Worm (Caenorhabditis elegans) whole organism, L2 larva: ENCODE measurements around the gene srg-30.
A peak's percentile ranks its signal among the peaks of the same experiment; 100 is the strongest.

ENCODE experiments used
- C34F6.9 ChIP-seq: fragments of 150-350 bp; optimal IDR thresholded peaks from 2 replicates; lab custom pipeline; 2014; ENCODE audit warnings: missing biosample characterization, missing genetic modification characterization
- F13H6.1 ChIP-seq: sonication (generic microtip); optimal IDR thresholded peaks from 2 replicates; lab custom pipeline; 2016; ENCODE audit warnings: missing genetic modification characterization, missing compliant biosample characterization
- R02D3.7 ChIP-seq: fragments of 150-350 bp; optimal IDR thresholded peaks from 2 replicates; lab custom pipeline; 2014; ENCODE audit warnings: missing biosample characterization, missing genetic modification characterization
- Y55F3AM.14 ChIP-seq: fragments of 200-800 bp; sonication (Bioruptor generic); optimal IDR thresholded peaks from 2 replicates; lab custom pipeline; 2018; ENCODE audit warnings: mild to moderate bottlenecking, missing genetic modification characterization, missing compliant biosample characterization
- ama-1 ChIP-seq: fragments of 150-350 bp; optimal IDR thresholded peaks from 2 replicates; lab custom pipeline; 2018; ENCODE audit warnings: inconsistent platforms
- blmp-1 ChIP-seq: sonication (generic microtip); optimal IDR thresholded peaks from 2 replicates; lab custom pipeline; 2017; ENCODE audit warnings: missing genetic modification characterization, mild to moderate bottlenecking, missing compliant biosample characterization, antibody characterized with exemption, moderate library complexity; ENCODE audit not compliant: insufficient read depth
- ceh-16 ChIP-seq: fragments of 150-350 bp; optimal IDR thresholded peaks from 2 replicates; lab custom pipeline; 2014; ENCODE audit warnings: missing biosample characterization, missing genetic modification characterization
- ceh-82 ChIP-seq: fragments of 150-350 bp; optimal IDR thresholded peaks from 2 replicates; lab custom pipeline; 2014; ENCODE audit warnings: missing biosample characterization, missing genetic modification characterization
- crh-2 ChIP-seq: sonication (generic microtip); optimal IDR thresholded peaks from 2 replicates; lab custom pipeline; 2017; ENCODE audit warnings: missing biosample characterization, missing genetic modification characterization
- dmd-4 ChIP-seq: sonication (generic microtip); optimal IDR thresholded peaks from 2 replicates; lab custom pipeline; 2017; ENCODE audit warnings: missing biosample characterization, missing genetic modification characterization
- egl-27 ChIP-seq: sonication (generic microtip); optimal IDR thresholded peaks from 3 replicates; lab custom pipeline; 2017; ENCODE audit warnings: missing biosample characterization, missing genetic modification reagents, missing genetic modification characterization
- elt-1 ChIP-seq: fragments of 150-350 bp; optimal IDR thresholded peaks from 2 replicates; lab custom pipeline; 2014; ENCODE audit warnings: missing biosample characterization, missing genetic modification characterization
- elt-3 ChIP-seq: sonication (generic microtip); optimal IDR thresholded peaks from 2 replicates; lab custom pipeline; 2017; ENCODE audit warnings: missing biosample characterization, missing genetic modification characterization
- fos-1 ChIP-seq: fragments of 150-350 bp; optimal IDR thresholded peaks from 2 replicates; lab custom pipeline; 2014; ENCODE audit warnings: missing biosample characterization, missing genetic modification characterization
- gmeb-1 ChIP-seq: fragments of 150-350 bp; optimal IDR thresholded peaks from 2 replicates; lab custom pipeline; 2014; ENCODE audit warnings: missing biosample characterization, missing genetic modification characterization
- lin-11 ChIP-seq: fragments of 150-350 bp; sonication (generic microtip); optimal IDR thresholded peaks from 2 replicates; lab custom pipeline; 2014; ENCODE audit warnings: missing biosample characterization, missing genetic modification characterization, inconsistent platforms, mixed read lengths
- lin-39 ChIP-seq: fragments of 150-350 bp; optimal IDR thresholded peaks from 2 replicates; lab custom pipeline; 2014; ENCODE audit warnings: missing biosample characterization, missing genetic modification reagents, missing genetic modification characterization
- lsy-2 ChIP-seq, 2 experiments: fragments of 150-350 bp in 1 of 2; sonication (generic microtip) in 1 of 2; optimal IDR thresholded peaks; 2 replicates each; lab custom pipeline; 2014 to 2017; ENCODE audit warnings: missing biosample characterization in 2 of 2, missing genetic modification characterization in 2 of 2
- mab-5 ChIP-seq: fragments of 150-350 bp; optimal IDR thresholded peaks from 2 replicates; lab custom pipeline; 2014; ENCODE audit warnings: missing biosample characterization, missing genetic modification characterization
- mdl-1 ChIP-seq, 2 experiments: fragments of 150-350 bp in 1 of 2; sonication (generic microtip) in 1 of 2; optimal IDR thresholded peaks; 2 replicates each; lab custom pipeline; 2017; ENCODE audit warnings: missing biosample characterization in 2 of 2, missing genetic modification characterization in 2 of 2
- nhr-11 ChIP-seq: fragments of 150-350 bp; optimal IDR thresholded peaks from 2 replicates; lab custom pipeline; 2014; ENCODE audit warnings: missing biosample characterization, missing genetic modification characterization
- nhr-12 ChIP-seq: fragments of 150-350 bp; optimal IDR thresholded peaks from 2 replicates; lab custom pipeline; 2014; ENCODE audit warnings: missing biosample characterization, missing genetic modification characterization
- nhr-129 ChIP-seq: fragments of 150-350 bp; optimal IDR thresholded peaks from 2 replicates; lab custom pipeline; 2014; ENCODE audit warnings: missing biosample characterization, missing genetic modification characterization
- nhr-21 ChIP-seq: fragments of 150-350 bp; optimal IDR thresholded peaks from 2 replicates; lab custom pipeline; 2014; ENCODE audit warnings: missing biosample characterization, missing genetic modification characterization
- nhr-237 ChIP-seq: fragments of 150-350 bp; optimal IDR thresholded peaks from 2 replicates; lab custom pipeline; 2014; ENCODE audit warnings: missing biosample characterization, missing genetic modification characterization
- nhr-25 ChIP-seq: fragments of 150-350 bp; sonication (generic microtip); optimal IDR thresholded peaks from 3 replicates; lab custom pipeline; 2014; ENCODE audit warnings: missing biosample characterization, missing genetic modification characterization
- nhr-6 ChIP-seq: fragments of 150-350 bp; optimal IDR thresholded peaks from 2 replicates; lab custom pipeline; 2014; ENCODE audit warnings: missing biosample characterization, missing genetic modification characterization
- skn-1 ChIP-seq: sonication (generic microtip); optimal IDR thresholded peaks from 2 replicates; lab custom pipeline; 2017; ENCODE audit warnings: missing biosample characterization, missing genetic modification characterization
- sma-3 ChIP-seq: sonication (generic microtip); optimal IDR thresholded peaks from 2 replicates; lab custom pipeline; 2016; ENCODE audit warnings: missing genetic modification reagents, missing genetic modification characterization, missing compliant biosample characterization
- sma-9 ChIP-seq, 2 experiments: fragments of 150-350 bp in 1 of 2; sonication (generic microtip) in 1 of 2; optimal IDR thresholded peaks; 2 replicates each; lab custom pipeline; 2014 to 2016; ENCODE audit warnings: missing genetic modification characterization in 2 of 2, mild to moderate bottlenecking in 1 of 2, missing biosample characterization in 1 of 2, missing compliant biosample characterization in 1 of 2, missing genetic modification reagents in 1 of 2, moderate library complexity in 1 of 2
- snpc-4 ChIP-seq: fragments of 150-350 bp; optimal IDR thresholded peaks from 2 replicates; lab custom pipeline; 2014; ENCODE audit warnings: missing biosample characterization, missing genetic modification characterization
- unc-55 ChIP-seq: fragments of 150-350 bp; sonication (generic microtip); optimal IDR thresholded peaks from 3 replicates; lab custom pipeline; 2014; ENCODE audit warnings: missing biosample characterization, missing genetic modification reagents, missing genetic modification characterization
- unc-62 ChIP-seq: fragments of 150-350 bp; optimal IDR thresholded peaks from 2 replicates; lab custom pipeline; 2014; ENCODE audit warnings: missing biosample characterization, missing genetic modification reagents, missing genetic modification characterization
- zag-1 ChIP-seq: fragments of 150-350 bp; optimal IDR thresholded peaks from 2 replicates; lab custom pipeline; 2014; ENCODE audit warnings: missing biosample characterization, missing genetic modification characterization
- ztf-1 ChIP-seq: fragments of 200-800 bp; sonication (Bioruptor generic); conservative IDR thresholded peaks from 2 replicates; pipeline ENCODE4 v1.3.6; 2022; ENCODE audit warnings: missing genetic modification characterization, missing compliant biosample characterization
- ztf-11 ChIP-seq: sonication (generic microtip); optimal IDR thresholded peaks from 2 replicates; lab custom pipeline; 2017; ENCODE audit warnings: missing biosample characterization, missing genetic modification characterization

srg-30 gene

ce11 chrV:6709050-6709683 lies 9.0 kb downstream of the srg-30 start, which contains the start of gene dlst-1:
Gene dlst-1 (minus strand): TSS chrV:6709101.
- TF ChIP-seq unc-62 (GFP tag; lab: Kevin White, UChicago), result no peak
- TF ChIP-seq nhr-25 (tag; lab: Kevin White, UChicago), result peak; percentile 45
- no peak for TF ChIP-seq snpc-4 (tag; lab: Kevin White, UChicago)
- no peak for TF ChIP-seq lin-39 (tag; lab: Kevin White, UChicago)
- TF ChIP-seq lin-11 (tag; lab: Kevin White, UChicago), result peak; percentile 25
- peak; percentile 47 for TF ChIP-seq nhr-129
- peak; percentile 66 for TF ChIP-seq sma-3 (GFP tag; lab: Kevin White, UChicago)
- TF ChIP-seq mdl-1 (tag; optimal IDR thresholded peaks at IDR 0.05; lab: Kevin White, UChicago), result no peak
- TF ChIP-seq egl-27 (tag; lab: Kevin White, UChicago), result no peak
- peak; percentile 40 for TF ChIP-seq F13H6.1 (tag; lab: Kevin White, UChicago)
- no peak for TF ChIP-seq nhr-6 (tag; lab: Kevin White, UChicago)
- TF ChIP-seq ztf-1 (GFP tag; lab: Robert Waterston, UW), result no peak
- TF ChIP-seq elt-1 (tag; lab: Kevin White, UChicago), result no peak
- peak; percentile 21 to 45 for TF ChIP-seq lsy-2 (tag; optimal IDR thresholded peaks at IDR 0.05; lab: Kevin White, UChicago)
- TF ChIP-seq nhr-21 (tag; lab: Kevin White, UChicago), result peak; percentile 8
- no peak for TF ChIP-seq dmd-4 (tag; lab: Kevin White, UChicago)
- TF ChIP-seq mab-5 (tag; lab: Kevin White, UChicago), result no peak
- peak; percentile 29 for TF ChIP-seq C34F6.9 (tag; lab: Kevin White, UChicago)
- TF ChIP-seq gmeb-1 (tag; lab: Kevin White, UChicago), result peak; percentile 43
- TF ChIP-seq R02D3.7 (tag; lab: Kevin White, UChicago), result no peak
- TF ChIP-seq elt-3, result no peak

- TF ChIP-seq ama-1 (lab: Kevin White, UChicago), result no peak
- TF ChIP-seq nhr-11 (tag; lab: Kevin White, UChicago), result no peak
- TF ChIP-seq C34F6.9 (tag; lab: Kevin White, UChicago), result no peak
- no peak for TF ChIP-seq lin-39 (tag; lab: Kevin White, UChicago)
- TF ChIP-seq unc-55, result no peak
- no peak for TF ChIP-seq ztf-11 (tag; lab: Kevin White, UChicago)
- peak; percentile 67 for TF ChIP-seq crh-2 (tag; lab: Kevin White, UChicago)
- TF ChIP-seq elt-1 (tag; lab: Kevin White, UChicago), result no peak
- peak; percentile 53 for TF ChIP-seq blmp-1 (tag; lab: Kevin White, UChicago)
- no peak for TF ChIP-seq Y55F3AM.14
- TF ChIP-seq fos-1, result peak; percentile 91
- TF ChIP-seq sma-3 (GFP tag; lab: Kevin White, UChicago), result peak; percentile 52
- no peak for TF ChIP-seq unc-62 (GFP tag; lab: Kevin White, UChicago)
- no peak for TF ChIP-seq lin-11 (tag; lab: Kevin White, UChicago)
- TF ChIP-seq ceh-82 (tag; lab: Kevin White, UChicago), result no peak
- TF ChIP-seq nhr-237 (tag; lab: Kevin White, UChicago), result no peak
- TF ChIP-seq dmd-4 (tag; lab: Kevin White, UChicago), result no peak
- TF ChIP-seq elt-3, result no peak
- TF ChIP-seq nhr-6 (tag; lab: Kevin White, UChicago), result no peak
- no peak for TF ChIP-seq nhr-12 (tag; lab: Kevin White, UChicago)
- TF ChIP-seq zag-1, result no peak
- peak; percentile 65 for TF ChIP-seq skn-1 (tag; lab: Kevin White, UChicago)
- TF ChIP-seq sma-9 (GFP tag; optimal IDR thresholded peaks at IDR 0.05; lab: Kevin White, UChicago), result peak; percentile 72
- TF ChIP-seq sma-9 (tag; optimal IDR thresholded peaks at IDR 0.05; lab: Kevin White, UChicago), result no peak
- TF ChIP-seq nhr-25 (tag; lab: Kevin White, UChicago), result peak; percentile 7
Observed at ce11 chrV:6706771-6707170, 11.4 kb downstream of the srg-30 start, which contains the start of gene W02F12.4. Gene W02F12.4 (minus strand): TSS chrV:6706934.

ce11 chrV:6705367-6705766 lies 12.8 kb downstream of the srg-30 start:
- no peak for TF ChIP-seq nhr-129
- no peak for TF ChIP-seq ceh-16 (tag; lab: Kevin White, UChicago)
- TF ChIP-seq nhr-25 (tag; lab: Kevin White, UChicago), result no peak
- no peak for TF ChIP-seq R02D3.7 (tag; lab: Kevin White, UChicago)
- TF ChIP-seq ztf-1 (GFP tag; lab: Robert Waterston, UW), result no peak
- TF ChIP-seq lin-11 (tag; lab: Kevin White, UChicago), result no peak
- TF ChIP-seq, all 48 proteins: peak for 0
